Worm (Caenorhabditis elegans): ENCODE data around the gene Y116A8C.470.

DNA sequence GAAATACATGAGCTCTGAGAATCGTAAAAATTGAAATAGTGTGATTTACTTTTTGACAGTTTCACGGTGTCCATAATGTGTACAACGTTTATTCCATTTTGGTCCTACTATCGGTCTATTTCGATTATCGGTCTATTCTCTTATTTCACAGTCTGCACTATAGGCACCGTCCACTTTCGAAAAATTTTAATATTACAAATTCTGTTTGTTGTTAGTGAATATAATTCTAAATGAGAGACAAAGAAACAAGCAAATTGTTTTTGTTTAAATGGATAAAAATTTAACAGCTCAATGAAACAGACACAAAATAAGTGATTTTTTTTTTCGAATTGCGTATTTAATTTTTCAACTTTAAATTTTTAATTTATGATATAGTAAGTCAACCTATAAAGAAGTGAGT is 20.9 kb downstream of the Y116A8C.470 start:
- TF ChIP-seq nhr-12 (tag; optimal IDR thresholded peaks at IDR 0.05) = no peak
- no peak for TF ChIP-seq pha-4 (tag; optimal IDR thresholded peaks at IDR 0.05)
- no peak for TF ChIP-seq lin-15B (tag; optimal IDR thresholded peaks at IDR 0.05)
- TF ChIP-seq ztf-11 (tag; optimal IDR thresholded peaks at IDR 0.05) = no peak
- no peak for TF ChIP-seq lin-39 (tag; optimal IDR thresholded peaks at IDR 0.05)
- no peak for TF ChIP-seq pqm-1 (tag; optimal IDR thresholded peaks at IDR 0.05)
- TF ChIP-seq ceh-28 (tag; optimal IDR thresholded peaks at IDR 0.05) = no peak
- no peak for TF ChIP-seq ZK546.5 (tag; optimal IDR thresholded peaks at IDR 0.05)
- TF ChIP-seq ceh-9 (tag; optimal IDR thresholded peaks at IDR 0.05) = no peak
- TF ChIP-seq nhr-76 (tag; optimal IDR thresholded peaks at IDR 0.05) = no peak
- no peak for TF ChIP-seq unc-62 (GFP tag; optimal IDR thresholded peaks at IDR 0.05)
